Fruit fly (Drosophila melanogaster): ENCODE data around the gene CG15185.

Gene CG15185

dm6 chr3R:6534059-6534458 lies 6.8 kb downstream of the CG15185 start:
- TF ChIP-seq Jra (GFP tag; optimal IDR thresholded peaks at IDR 0.05) (no peak), h (GFP tag; optimal IDR thresholded peaks at IDR 0.05) (no peak), Hr83 (GFP tag; optimal IDR thresholded peaks at IDR 0.05; ENCODE audit: poor library complexity, severe bottlenecking) (no peak), usp (GFP tag; optimal IDR thresholded peaks at IDR 0.05) (no peak), Vsx2 (GFP tag; optimal IDR thresholded peaks at IDR 0.05; ENCODE audit: partially characterized antibody) (no peak), ey (GFP tag; optimal IDR thresholded peaks at IDR 0.05) (no peak), GATAd (GFP tag; optimal IDR thresholded peaks at IDR 0.05) (no peak), N (GFP tag; optimal IDR thresholded peaks at IDR 0.05) (no peak), Rel (GFP tag; optimal IDR thresholded peaks at IDR 0.05) (no peak), Rel (tag; optimal IDR thresholded peaks at IDR 0.05) (no peak), dsf (GFP tag; optimal IDR thresholded peaks at IDR 0.05; ENCODE audit: borderline replicate concordance) (no peak)

dm6 chr3R:6548736-6549135 lies 21.4 kb downstream of the CG15185 start, which contains the start of gene Pif2:
Gene Pif2 (plus strand): TSS chr3R:6549036.
- no peak for TF ChIP-seq CG9705 (GFP tag; optimal IDR thresholded peaks at IDR 0.05)
- TF ChIP-seq br (GFP tag; optimal IDR thresholded peaks at IDR 0.05): no peak
- TF ChIP-seq CG32264 (GFP tag; optimal IDR thresholded peaks at IDR 0.05): no peak
- no peak for TF ChIP-seq Abd-B (GFP tag; optimal IDR thresholded peaks at IDR 0.05)
- no peak for TF ChIP-seq GATAd (GFP tag; optimal IDR thresholded peaks at IDR 0.05)
- no peak for TF ChIP-seq rgr (GFP tag; optimal IDR thresholded peaks at IDR 0.05)

- TF ChIP-seq sage (GFP tag; optimal IDR thresholded peaks at IDR 0.05) (no peak), fru (GFP tag; optimal IDR thresholded peaks at IDR 0.05) (no peak), ey (GFP tag; optimal IDR thresholded peaks at IDR 0.05) (no peak), sv (GFP tag; optimal IDR thresholded peaks at IDR 0.05) (no peak), lola (GFP tag; optimal IDR thresholded peaks at IDR 0.05) (no peak), tai (GFP tag; optimal IDR thresholded peaks at IDR 0.05) (no peak), Jra (GFP tag; optimal IDR thresholded peaks at IDR 0.05) (no peak), Mio (GFP tag; optimal IDR thresholded peaks at IDR 0.05) (no peak), h (GFP tag; optimal IDR thresholded peaks at IDR 0.05) (no peak), Hr78 (GFP tag; optimal IDR thresholded peaks at IDR 0.05) (no peak), OdsH (GFP tag; optimal IDR thresholded peaks at IDR 0.05) (no peak), CG32264 (GFP tag; optimal IDR thresholded peaks at IDR 0.05) (no peak), Abd-B (GFP tag; optimal IDR thresholded peaks at IDR 0.05) (no peak), dsf (GFP tag; optimal IDR thresholded peaks at IDR 0.05; ENCODE audit: borderline replicate concordance) (no peak), Hr83 (GFP tag; optimal IDR thresholded peaks at IDR 0.05; ENCODE audit: poor library complexity, severe bottlenecking) (no peak), Hnf4 (GFP tag; optimal IDR thresholded peaks at IDR 0.05) (no peak), N (GFP tag; optimal IDR thresholded peaks at IDR 0.05) (no peak), dl (GFP tag; optimal IDR thresholded peaks at IDR 0.05; ENCODE audit: insufficient read depth in 1 of 2, partially characterized antibody in 2 of 2) (no peak)
Observed at dm6 chr3R:6560251-6560650, 32.9 kb downstream of the CG15185 start, which contains the start of gene CG1137. Gene CG1137 (minus strand): TSS chr3R:6560351.

dm6 chr3R:6568835-6569234 lies 41.5 kb downstream of the CG15185 start:
- no peak for TF ChIP-seq sv (GFP tag; optimal IDR thresholded peaks at IDR 0.05)
- TF ChIP-seq Sp1 (GFP tag; optimal IDR thresholded peaks at IDR 0.05): no peak
- TF ChIP-seq ey (GFP tag; optimal IDR thresholded peaks at IDR 0.05): no peak
- TF ChIP-seq brk (GFP tag; optimal IDR thresholded peaks at IDR 0.05): no peak
- no peak for TF ChIP-seq jim (GFP tag; optimal IDR thresholded peaks at IDR 0.05)
- TF ChIP-seq fru (GFP tag; optimal IDR thresholded peaks at IDR 0.05): no peak
- no peak for TF ChIP-seq OdsH (GFP tag; optimal IDR thresholded peaks at IDR 0.05)
- TF ChIP-seq Myc (optimal IDR thresholded peaks at IDR 0.05): no peak
- TF ChIP-seq woc (GFP tag; optimal IDR thresholded peaks at IDR 0.05): no peak
- no peak for TF ChIP-seq Hr83 (GFP tag; optimal IDR thresholded peaks at IDR 0.05; ENCODE audit: poor library complexity, severe bottlenecking)
- TF ChIP-seq rgr (GFP tag; optimal IDR thresholded peaks at IDR 0.05): no peak
- TF ChIP-seq br (GFP tag; optimal IDR thresholded peaks at IDR 0.05): no peak
- no peak for TF ChIP-seq psq (GFP tag; optimal IDR thresholded peaks at IDR 0.05)
- no peak for TF ChIP-seq Rel (GFP tag; optimal IDR thresholded peaks at IDR 0.05)
- TF ChIP-seq Rel (tag; optimal IDR thresholded peaks at IDR 0.05): no peak
- no peak for TF ChIP-seq CrebA (GFP tag; optimal IDR thresholded peaks at IDR 0.05; ENCODE audit: borderline replicate concordance)
- no peak for TF ChIP-seq Jra (GFP tag; optimal IDR thresholded peaks at IDR 0.05)
